Worm (Caenorhabditis elegans): ENCODE data around the gene C50E3.5.
A peak's percentile ranks its signal among the peaks of the same experiment; 100 is the strongest.

The C50E3.5 gene

DNA sequence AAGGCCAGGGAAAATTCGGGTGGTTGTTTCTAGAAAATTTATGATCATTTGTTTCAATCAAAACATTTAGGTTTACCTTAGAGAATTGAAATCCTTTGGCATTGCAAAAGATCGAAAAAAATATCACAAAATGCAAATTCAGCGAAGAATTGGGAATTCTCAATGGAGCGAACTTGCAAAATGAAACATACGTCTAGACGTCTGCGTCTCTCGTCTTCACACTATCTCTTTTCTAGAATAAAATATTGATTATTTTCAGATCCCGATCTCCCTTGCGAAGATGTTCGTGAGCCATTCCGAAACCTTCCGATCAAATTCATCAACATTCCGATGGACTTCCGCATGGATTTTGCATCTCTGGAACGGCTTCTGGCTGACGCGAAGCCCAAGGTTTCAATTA, 7.4 kb upstream of the C50E3.5 start, which contains the start of gene ets-6:
Gene ets-6 (minus strand): TSS at position 169 of the 400 bp plus-strand sequence.
- TF ChIP-seq dao-5 (tag; optimal IDR thresholded peaks at IDR 0.05) = no peak
- TF ChIP-seq him-1 (tag; optimal IDR thresholded peaks at IDR 0.05) = no peak
- TF ChIP-seq W03F9.2 (tag; optimal IDR thresholded peaks at IDR 0.05) = peak; percentile 28

ce11 chrV:7590454-7590853, 2.7 kb downstream of the C50E3.5 start, which contains the start of gene C50E3.6:
Gene C50E3.6 (minus strand): TSS chrV:7590554.
- TF ChIP-seq W03F9.2 (tag; optimal IDR thresholded peaks at IDR 0.05) (no peak), dao-5 (tag; optimal IDR thresholded peaks at IDR 0.05) (no peak), him-1 (tag; optimal IDR thresholded peaks at IDR 0.05) (no peak)

DNA sequence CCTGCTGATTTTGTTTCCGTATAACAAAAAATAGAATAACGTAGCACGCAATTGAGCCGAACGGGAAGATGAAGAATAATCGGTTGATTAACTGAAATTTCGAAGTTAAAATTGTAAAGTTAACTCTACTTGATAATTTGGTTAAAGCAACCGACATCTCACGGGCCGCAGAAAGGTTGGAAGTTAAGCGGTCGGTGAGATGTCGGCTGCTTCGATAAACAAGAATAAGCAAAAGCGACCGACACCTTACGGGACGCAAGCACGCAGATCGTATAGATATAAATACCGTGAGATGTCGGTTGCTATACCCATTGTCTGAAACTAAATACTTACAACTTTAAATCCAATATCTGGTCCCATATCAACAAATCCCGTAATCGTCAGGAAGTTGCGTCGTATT, 7.3 kb downstream of the C50E3.5 start:
- no peak for TF ChIP-seq W03F9.2 (tag; optimal IDR thresholded peaks at IDR 0.05)
- TF ChIP-seq him-1 (tag; optimal IDR thresholded peaks at IDR 0.05) = no peak
- TF ChIP-seq dao-5 (tag; optimal IDR thresholded peaks at IDR 0.05) = no peak

DNA sequence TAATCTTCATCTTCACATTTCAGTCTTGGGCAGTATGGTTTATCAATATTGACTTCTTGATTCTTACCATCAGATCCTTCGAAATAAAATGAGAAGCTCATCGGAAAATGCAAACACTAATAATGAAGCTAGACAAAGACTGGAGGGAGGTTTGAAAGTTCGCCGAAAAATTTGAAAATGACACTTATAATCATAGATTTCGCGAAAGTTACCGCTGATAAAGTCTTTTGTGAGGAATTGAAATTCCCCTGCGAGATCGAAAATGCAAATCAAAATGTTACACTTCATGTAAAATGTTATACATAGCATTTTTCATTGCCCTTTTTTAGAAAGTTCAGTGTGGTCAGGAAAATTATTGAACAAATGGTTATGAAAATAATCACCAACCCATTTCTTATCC, 10.5 kb downstream of the C50E3.5 start, which contains the start of gene C50E3.7:
Gene C50E3.7 (minus strand): TSS at position 101 of the 400 bp plus-strand sequence.
- no peak for TF ChIP-seq him-1 (tag; optimal IDR thresholded peaks at IDR 0.05)
- no peak for TF ChIP-seq W03F9.2 (tag; optimal IDR thresholded peaks at IDR 0.05)
- no peak for TF ChIP-seq dao-5 (tag; optimal IDR thresholded peaks at IDR 0.05)

DNA sequence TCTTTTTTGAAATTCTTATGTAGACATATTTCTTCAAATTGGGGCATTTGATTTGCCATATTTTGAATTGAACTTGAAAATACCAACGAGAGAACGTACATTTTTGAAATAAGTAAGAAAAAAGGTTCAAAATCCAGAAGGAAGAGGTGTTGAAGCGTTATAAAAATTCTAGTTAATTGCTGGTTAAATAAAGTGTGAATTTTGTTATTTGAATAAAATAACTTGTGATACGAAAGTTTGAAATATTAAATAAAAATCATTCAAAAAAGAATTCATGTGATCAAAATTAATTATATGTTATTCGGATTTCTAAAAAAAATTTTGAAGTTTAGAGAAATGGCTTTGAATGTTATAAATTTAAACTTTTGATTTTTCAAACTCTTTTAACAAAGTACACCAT, 12.4 kb downstream of the C50E3.5 start, which contains the start of gene C50E3.9:
Gene C50E3.9 (minus strand): TSS at position 101 of the 400 bp plus-strand sequence.
- no peak for TF ChIP-seq dao-5 (tag; optimal IDR thresholded peaks at IDR 0.05)
- no peak for TF ChIP-seq him-1 (tag; optimal IDR thresholded peaks at IDR 0.05)
- TF ChIP-seq W03F9.2 (tag; optimal IDR thresholded peaks at IDR 0.05) = no peak

- no peak for TF ChIP-seq him-1 (tag; optimal IDR thresholded peaks at IDR 0.05)
- TF ChIP-seq W03F9.2 (tag; optimal IDR thresholded peaks at IDR 0.05) = no peak
- TF ChIP-seq dao-5 (tag; optimal IDR thresholded peaks at IDR 0.05) = no peak
Measured at ce11 chrV:7601443-7601842, 13.6 kb downstream of the C50E3.5 start, which contains the start of gene scl-26. Gene scl-26 (minus strand): TSS chrV:7601543.

- TF ChIP-seq W03F9.2 (tag; optimal IDR thresholded peaks at IDR 0.05) (no peak), him-1 (tag; optimal IDR thresholded peaks at IDR 0.05) (no peak), dao-5 (tag; optimal IDR thresholded peaks at IDR 0.05) (no peak)
Measured at ce11 chrV:7603404-7603803, 15.6 kb downstream of the C50E3.5 start, which contains the start of gene C50E3.11. Gene C50E3.11 (minus strand): TSS chrV:7603486.

DNA sequence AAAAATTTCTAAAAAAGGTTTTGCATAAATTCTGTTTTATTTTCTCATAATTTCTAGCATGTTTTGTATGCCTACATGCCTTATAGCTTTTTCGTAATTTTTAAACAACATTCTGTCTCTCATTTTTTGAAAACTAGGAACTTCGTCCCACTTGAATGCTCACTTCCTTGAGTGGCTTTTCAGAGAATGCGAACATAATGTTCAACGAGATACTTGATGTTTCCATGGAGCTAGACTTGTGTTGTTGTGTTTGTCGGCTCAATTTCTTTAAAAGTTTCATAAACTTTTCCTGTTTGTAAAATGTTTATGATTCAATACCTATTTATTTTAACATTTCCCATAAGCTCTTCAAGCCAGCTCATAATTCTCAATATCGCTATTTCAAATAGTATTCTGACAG, 17.1 kb downstream of the C50E3.5 start, which contains the start of gene clec-213:
Gene clec-213 (plus strand): TSS at position 301 of the 400 bp plus-strand sequence.
- TF ChIP-seq dao-5 (tag; optimal IDR thresholded peaks at IDR 0.05) (no peak), him-1 (tag; optimal IDR thresholded peaks at IDR 0.05) (no peak), W03F9.2 (tag; optimal IDR thresholded peaks at IDR 0.05) (no peak)

ce11 chrV:7609698-7610420, 22.1 kb downstream of the C50E3.5 start, which contains the start of the genes folt-3 and clec-214:
Gene folt-3 (minus strand): TSS chrV:7609748.
Gene clec-214 (plus strand): TSS chrV:7610370.
- no peak for TF ChIP-seq him-1 (tag; optimal IDR thresholded peaks at IDR 0.05)
- no peak for TF ChIP-seq dao-5 (tag; optimal IDR thresholded peaks at IDR 0.05)
- no peak for TF ChIP-seq W03F9.2 (tag; optimal IDR thresholded peaks at IDR 0.05)

DNA sequence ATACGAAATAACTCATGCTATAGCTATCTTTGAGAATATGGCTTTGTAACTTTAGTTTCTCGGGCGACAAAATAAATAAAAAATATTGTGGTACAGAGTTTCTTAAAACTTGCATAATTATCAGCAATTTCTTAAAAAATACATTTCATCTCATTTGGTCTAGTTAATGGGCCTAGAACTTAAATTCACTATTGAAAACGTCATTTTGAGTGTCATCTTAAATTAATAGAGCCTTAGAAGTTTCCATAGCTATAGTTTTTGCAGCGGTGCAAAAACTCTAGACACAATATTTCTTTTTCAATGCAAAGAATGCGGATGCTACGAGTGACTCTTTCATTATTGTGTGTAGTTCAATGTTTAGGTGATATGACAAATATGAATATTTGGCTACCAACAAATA, 24.2 kb downstream of the C50E3.5 start, which contains the start of gene clec-215:
Gene clec-215 (plus strand): TSS at position 301 of the 400 bp plus-strand sequence.
- TF ChIP-seq him-1 (tag; optimal IDR thresholded peaks at IDR 0.05) (no peak), W03F9.2 (tag; optimal IDR thresholded peaks at IDR 0.05) (no peak), dao-5 (tag; optimal IDR thresholded peaks at IDR 0.05) (no peak)

ce11 chrV:7618114-7618513, 30.3 kb downstream of the C50E3.5 start, which contains the start of gene C50E3.15:
Gene C50E3.15 (plus strand): TSS chrV:7618414.
- TF ChIP-seq him-1 (tag; optimal IDR thresholded peaks at IDR 0.05) (no peak), dao-5 (tag; optimal IDR thresholded peaks at IDR 0.05) (no peak), W03F9.2 (tag; optimal IDR thresholded peaks at IDR 0.05) (no peak)

DNA sequence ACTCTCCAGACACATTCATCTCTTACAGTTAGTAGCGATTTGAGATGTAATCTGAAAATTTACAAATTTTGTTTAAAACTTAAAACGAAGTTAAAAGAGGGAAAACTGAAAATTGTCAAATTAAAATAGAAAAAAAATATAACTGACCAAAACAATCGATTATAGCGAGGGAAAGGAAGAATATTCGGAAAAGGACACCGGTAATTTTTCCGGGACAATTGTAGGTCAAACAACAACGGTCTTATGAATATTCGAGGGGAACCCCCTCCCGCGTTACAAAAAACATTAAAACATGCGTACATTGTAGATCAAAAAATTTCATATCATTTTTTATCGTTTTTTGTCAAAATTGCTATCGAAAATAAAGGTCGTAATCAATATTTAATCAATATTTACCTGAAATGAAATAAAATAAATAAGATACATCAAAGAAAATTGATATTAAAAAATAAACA, 34.2 kb downstream of the C50E3.5 start, which contains the start of gene C50E3.12:
Gene C50E3.12 (minus strand): TSS at position 51 of the 455 bp plus-strand sequence.
- TF ChIP-seq W03F9.2 (tag; optimal IDR thresholded peaks at IDR 0.05) (no peak), dao-5 (tag; optimal IDR thresholded peaks at IDR 0.05) (no peak), him-1 (tag; optimal IDR thresholded peaks at IDR 0.05) (no peak)

DNA sequence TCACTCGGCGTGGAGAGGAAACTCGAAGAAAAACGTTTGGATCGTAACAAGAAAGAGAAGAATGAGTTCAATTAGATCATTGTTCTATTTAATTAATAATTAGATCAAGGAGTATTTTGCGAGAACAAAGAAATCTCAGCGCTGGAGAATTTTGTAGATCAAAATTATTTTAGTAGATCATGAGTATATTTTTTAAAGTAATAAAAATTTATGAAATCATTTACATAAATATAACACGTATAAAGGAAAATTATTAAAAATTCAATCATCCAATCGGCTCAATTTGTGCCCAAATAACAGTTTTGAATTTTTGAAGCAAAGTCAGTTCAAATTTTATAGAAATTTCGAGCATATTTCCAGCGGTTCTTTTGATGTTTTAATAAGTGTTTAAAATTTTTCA, 36.4 kb downstream of the C50E3.5 start, which contains the start of gene C50E3.13:
Gene C50E3.13 (minus strand): TSS at position 101 of the 400 bp plus-strand sequence.
- TF ChIP-seq W03F9.2 (tag; optimal IDR thresholded peaks at IDR 0.05) (no peak), him-1 (tag; optimal IDR thresholded peaks at IDR 0.05) (no peak), dao-5 (tag; optimal IDR thresholded peaks at IDR 0.05) (no peak)

- TF ChIP-seq him-1 (tag; optimal IDR thresholded peaks at IDR 0.05) (no peak), dao-5 (tag; optimal IDR thresholded peaks at IDR 0.05) (no peak), W03F9.2 (tag; optimal IDR thresholded peaks at IDR 0.05) (no peak)
Measured at ce11 chrV:7624652-7625051, 36.9 kb downstream of the C50E3.5 start, which contains the start of gene grsp-4. Gene grsp-4 (plus strand): TSS chrV:7624952.
